Worm (Caenorhabditis elegans): ENCODE results near the gene C50C3.12.
A peak's percentile ranks its signal among the peaks of the same experiment; 100 is the strongest.

C50C3.12 gene

DNA sequence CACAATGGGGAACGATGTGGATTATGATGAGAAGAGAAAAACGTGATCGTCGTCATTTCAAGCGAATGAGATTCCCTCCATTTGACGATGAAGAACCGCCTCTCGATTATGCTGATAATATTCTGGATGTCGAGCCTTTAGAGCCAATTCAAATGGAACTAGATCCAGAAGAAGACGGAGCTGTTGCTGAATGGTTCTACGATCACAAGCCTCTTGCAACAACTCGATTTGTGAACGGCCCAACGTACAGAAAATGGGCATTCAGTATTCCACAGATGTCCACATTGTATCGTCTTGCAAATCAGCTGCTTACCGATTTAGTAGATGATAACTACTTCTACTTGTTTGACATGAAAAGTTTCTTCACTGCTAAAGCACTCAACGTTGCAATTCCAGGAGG, 11.6 kb upstream of the C50C3.12 start:
- TF ChIP-seq ztf-16 (tag; optimal IDR thresholded peaks at IDR 0.05) (no peak), lim-6 (tag; optimal IDR thresholded peaks at IDR 0.05) (no peak), hlh-30 (tag; optimal IDR thresholded peaks at IDR 0.05; ENCODE audit: insufficient read depth) (no peak), unc-55 (GFP tag; optimal IDR thresholded peaks at IDR 0.05) (no peak), K02D7.2 (tag; optimal IDR thresholded peaks at IDR 0.05) (no peak), odd-2 (tag; optimal IDR thresholded peaks at IDR 0.05) (no peak)

- TF ChIP-seq ceh-30 (tag; optimal IDR thresholded peaks at IDR 0.05) (no peak), T23F11.4 (GFP tag; optimal IDR thresholded peaks at IDR 0.05) (no peak), ceh-9 (tag; optimal IDR thresholded peaks at IDR 0.05) (no peak), pax-1 (tag; optimal IDR thresholded peaks at IDR 0.05) (no peak), ceh-18 (tag; optimal IDR thresholded peaks at IDR 0.05) (no peak), ceh-6 (GFP tag; optimal IDR thresholded peaks at IDR 0.05) (no peak), che-1 (tag; optimal IDR thresholded peaks at IDR 0.05) (no peak), nhr-232 (tag; optimal IDR thresholded peaks at IDR 0.05) (no peak), fax-1 (tag; optimal IDR thresholded peaks at IDR 0.05) (no peak), ttx-3 (tag; optimal IDR thresholded peaks at IDR 0.05) (no peak)
Measured at ce11 chrIII:8172609-8173133, 3.7 kb upstream of the C50C3.12 start.

DNA sequence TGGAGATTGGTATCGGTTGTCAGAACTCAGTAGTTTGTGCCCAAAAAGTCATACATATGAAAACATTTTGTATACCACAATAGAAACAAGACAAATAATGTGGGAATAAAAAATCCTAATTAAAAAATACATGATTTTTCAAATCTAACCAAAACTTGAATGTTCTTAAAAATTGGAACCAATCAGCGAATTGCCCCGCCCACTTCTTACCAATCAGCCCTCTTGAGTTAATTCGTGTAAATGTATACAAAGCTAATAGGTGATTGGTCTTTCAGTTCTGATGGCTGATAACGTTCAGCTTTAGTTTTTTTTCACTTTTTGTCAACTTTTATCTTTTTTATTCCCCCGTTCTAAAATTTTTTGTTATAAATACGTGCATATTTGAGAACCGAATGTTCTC, 1.1 kb upstream of the C50C3.12 start:
- TF ChIP-seq pat-9 (tag; optimal IDR thresholded peaks at IDR 0.05) (no peak), nfya-1 (tag; optimal IDR thresholded peaks at IDR 0.05) (peak; percentile 96), sdc-2 (tag; optimal IDR thresholded peaks at IDR 0.05) (no peak), ztf-16 (tag; optimal IDR thresholded peaks at IDR 0.05) (no peak)

DNA sequence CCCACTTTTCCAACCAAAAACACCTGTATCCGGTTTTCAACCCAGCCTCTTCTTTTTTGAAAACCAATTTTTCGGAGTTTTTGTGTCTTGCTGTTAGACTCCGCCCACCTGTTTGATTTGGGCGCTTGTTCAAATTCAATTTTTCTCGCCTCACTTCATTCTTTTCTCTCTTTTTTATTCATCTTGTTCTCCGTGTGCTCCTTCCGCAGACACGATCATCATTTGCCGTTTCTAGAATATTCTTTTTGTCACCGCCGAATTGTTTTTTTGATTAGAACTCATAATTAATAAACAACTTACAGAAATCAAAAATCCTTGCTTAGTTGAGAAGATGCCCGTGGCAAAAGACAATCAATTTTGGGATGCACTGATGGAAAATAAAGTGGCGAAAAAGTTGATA, 2.6 kb downstream of the C50C3.12 start, which contains the start of gene C50C3.5:
Gene C50C3.5, plus strand, starts transcription at position 301 of the 400 bp plus-strand sequence.
- TF ChIP-seq hlh-13 (GFP tag; optimal IDR thresholded peaks at IDR 0.05) (no peak), ceh-48 (tag; optimal IDR thresholded peaks at IDR 0.05) (no peak), unc-55 (GFP tag; optimal IDR thresholded peaks at IDR 0.05) (no peak), ceh-19 (GFP tag; optimal IDR thresholded peaks at IDR 0.05) (no peak), unc-3 (GFP tag; conservative IDR thresholded peaks at IDR 0.05) (no peak), unc-3 (tag; optimal IDR thresholded peaks at IDR 0.05) (no peak), pax-1 (tag; optimal IDR thresholded peaks at IDR 0.05) (no peak), rnt-1 (tag; optimal IDR thresholded peaks at IDR 0.05) (no peak), fax-1 (tag; optimal IDR thresholded peaks at IDR 0.05) (no peak), pag-3 (tag; optimal IDR thresholded peaks at IDR 0.05; ENCODE audit: borderline replicate concordance) (no peak), ceh-30 (tag; optimal IDR thresholded peaks at IDR 0.05) (no peak), ceh-22 (tag; optimal IDR thresholded peaks at IDR 0.05) (no peak), fkh-10 (GFP tag; optimal IDR thresholded peaks at IDR 0.05) (no peak), eyg-1 (tag; optimal IDR thresholded peaks at IDR 0.05) (no peak), hlh-6 (tag; optimal IDR thresholded peaks at IDR 0.05) (no peak), zip-5 (tag; optimal IDR thresholded peaks at IDR 0.05) (no peak)

ce11 chrIII:8181581-8181980, 5.2 kb downstream of the C50C3.12 start, which contains the start of gene spc-2:
Gene spc-2, plus strand, starts transcription at chrIII:8181881.
- no peak for TF ChIP-seq dve-1 (tag; optimal IDR thresholded peaks at IDR 0.05)
- no peak for TF ChIP-seq ceh-48 (tag; optimal IDR thresholded peaks at IDR 0.05)
- TF ChIP-seq nfya-1 (tag; optimal IDR thresholded peaks at IDR 0.05): no peak
- no peak for TF ChIP-seq T23F11.4 (GFP tag; optimal IDR thresholded peaks at IDR 0.05)
- no peak for TF ChIP-seq sdc-2 (tag; optimal IDR thresholded peaks at IDR 0.05)
- no peak for TF ChIP-seq ceh-24 (tag; optimal IDR thresholded peaks at IDR 0.05)
- no peak for TF ChIP-seq elt-2 (tag; optimal IDR thresholded peaks at IDR 0.05)
- TF ChIP-seq fkh-10 (GFP tag; optimal IDR thresholded peaks at IDR 0.05): no peak
- no peak for TF ChIP-seq hlh-8 (tag; optimal IDR thresholded peaks at IDR 0.05)
- TF ChIP-seq pha-4 (tag; optimal IDR thresholded peaks at IDR 0.05): no peak
- no peak for TF ChIP-seq hlh-30 (tag; optimal IDR thresholded peaks at IDR 0.05; ENCODE audit: insufficient read depth)
- no peak for TF ChIP-seq pat-9 (tag; optimal IDR thresholded peaks at IDR 0.05)
- TF ChIP-seq sox-4 (tag; optimal IDR thresholded peaks at IDR 0.05): no peak
- TF ChIP-seq mec-3 (tag; optimal IDR thresholded peaks at IDR 0.05; ENCODE audit: borderline replicate concordance): no peak
- TF ChIP-seq ttx-3 (tag; optimal IDR thresholded peaks at IDR 0.05): no peak
- no peak for TF ChIP-seq hlh-6 (tag; optimal IDR thresholded peaks at IDR 0.05)
- no peak for TF ChIP-seq hlh-15 (tag; optimal IDR thresholded peaks at IDR 0.05)
- TF ChIP-seq ceh-22 (tag; optimal IDR thresholded peaks at IDR 0.05): no peak
- no peak for TF ChIP-seq ceh-6 (GFP tag; optimal IDR thresholded peaks at IDR 0.05)

Measured in whole organism, late embryonic.